Fruit fly (Drosophila melanogaster) whole organism, adult: ENCODE data around the gene CheA7a.

Experiments
- CG11617 ChIP-seq: fragments of 200-800 bp; sonication (Bioruptor generic); optimal IDR thresholded peaks from 2 replicates; lab custom pipeline; 2017; ENCODE audit warnings: mild to moderate bottlenecking, missing biosample characterization, missing genetic modification reagents, missing genetic modification characterization
- CG7101 ChIP-seq: fragments of 200-800 bp; sonication (Bioruptor generic); optimal IDR thresholded peaks from 2 replicates; lab custom pipeline; 2018; ENCODE audit warnings: missing biosample characterization, mild to moderate bottlenecking, missing genetic modification characterization, moderate library complexity
- Clk ChIP-seq: fragments of 200-800 bp; sonication (Bioruptor generic); optimal IDR thresholded peaks from 2 replicates; lab custom pipeline; 2017; ENCODE audit warnings: missing biosample characterization, missing genetic modification characterization
- kay ChIP-seq: fragments of 200-800 bp; sonication (Bioruptor generic); peaks from one replicate; lab custom pipeline; 2016; ENCODE audit warnings: missing biosample characterization, missing genetic modification characterization, borderline replicate concordance
- toe ChIP-seq: fragments of 200-800 bp; sonication (Bioruptor generic); optimal IDR thresholded peaks from 2 replicates; lab custom pipeline; 2016; ENCODE audit warnings: missing biosample characterization, missing genetic modification characterization

DNA sequence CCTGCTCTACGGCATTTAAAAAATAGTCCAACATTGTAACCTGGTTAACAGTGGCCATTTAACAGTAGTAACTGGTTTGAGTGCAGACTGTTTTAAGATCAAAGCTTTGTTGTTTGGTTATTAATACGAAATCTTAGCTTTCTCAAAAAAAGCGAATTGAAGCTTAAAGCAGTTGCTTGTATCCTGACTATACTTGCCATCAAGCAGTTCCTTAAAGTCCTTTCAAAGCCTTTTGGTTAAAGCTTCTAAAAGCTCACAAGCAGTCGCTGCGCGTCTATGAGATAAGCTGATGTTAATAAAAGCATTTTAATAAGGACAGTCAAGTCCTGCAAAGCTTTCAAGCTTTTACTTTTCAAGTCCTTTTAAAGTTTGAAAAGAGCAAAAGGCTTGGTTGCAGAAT is 37.3 kb upstream of the CheA7a start:
- TF ChIP-seq Clk (GFP tag; lab: Kevin White, UChicago), result no peak
- no peak for TF ChIP-seq CG11617
- no peak for TF ChIP-seq toe (GFP tag; lab: Kevin White, UChicago)
- TF ChIP-seq kay (GFP tag; lab: Kevin White, UChicago), result no peak
- TF ChIP-seq CG7101 (tag; lab: Kevin White, UChicago), result no peak
